Worm (Caenorhabditis elegans): ENCODE results near the gene lntl-1.

The lntl-1 gene

DNA sequence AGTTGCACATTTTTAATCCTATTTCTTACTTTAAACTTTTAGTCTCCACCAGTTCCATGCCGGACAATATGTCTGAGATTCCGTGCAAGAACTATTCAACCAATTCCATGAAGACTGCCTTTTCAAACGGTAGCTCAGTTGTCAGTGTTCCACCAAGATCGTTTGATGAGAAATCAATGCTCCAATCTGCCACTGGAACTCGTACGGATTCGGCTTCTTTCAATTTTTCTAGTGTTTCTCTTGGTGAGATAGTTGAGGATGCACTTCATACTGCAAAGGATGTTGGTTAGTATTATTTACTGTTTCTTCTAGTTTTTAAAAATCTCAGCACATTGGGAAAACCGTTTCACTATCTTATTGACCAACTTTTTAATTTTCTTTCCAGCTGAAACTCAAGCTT lies 7.3 kb downstream of the lntl-1 start:
- TF ChIP-seq Y56A3A.18 (GFP tag; IDR thresholded peaks at IDR 0.05): no peak
- TF ChIP-seq sea-2 (GFP tag; IDR thresholded peaks at IDR 0.05): no peak
- TF ChIP-seq chd-7 (tag; optimal IDR thresholded peaks at IDR 0.05): no peak
- TF ChIP-seq attf-3 (GFP tag; conservative IDR thresholded peaks at IDR 0.05): no peak
- no peak for TF ChIP-seq attf-6 (GFP tag; IDR thresholded peaks at IDR 0.05)
- TF ChIP-seq unc-62 (GFP tag; optimal IDR thresholded peaks at IDR 0.05): no peak
- TF ChIP-seq lag-1 (GFP tag; IDR thresholded peaks at IDR 0.05): no peak
- no peak for TF ChIP-seq hmg-20 (GFP tag; IDR thresholded peaks at IDR 0.05)
- no peak for TF ChIP-seq F57A8.1 (GFP tag; optimal IDR thresholded peaks at IDR 0.05)
- no peak for TF ChIP-seq nhr-179 (tag; optimal IDR thresholded peaks at IDR 0.05)
- TF ChIP-seq snpc-3.4 (tag; optimal IDR thresholded peaks at IDR 0.05): no peak

DNA sequence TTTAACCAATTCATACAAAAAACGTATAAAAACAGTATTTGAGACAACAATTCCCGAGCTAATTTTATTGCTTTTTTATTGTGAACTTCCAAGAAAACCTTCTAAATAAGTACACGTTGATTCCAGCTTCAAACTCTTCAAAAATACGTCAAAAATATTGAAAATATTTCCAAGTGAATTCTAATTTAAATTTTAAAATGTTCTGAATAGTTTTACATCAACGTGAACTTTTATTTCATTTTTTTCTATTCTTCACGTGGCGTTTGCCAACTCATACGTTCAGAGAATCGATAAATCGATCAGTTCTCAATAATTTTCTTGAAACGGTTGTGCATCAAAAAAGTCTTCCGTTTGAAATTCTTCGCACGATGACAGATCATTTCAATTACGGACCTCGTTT lies 9.7 kb downstream of the lntl-1 start, which contains the start of gene C31H1.1:
C31H1.1 (plus strand) TSS at position 301 of the 400 bp plus-strand sequence.
- no peak for TF ChIP-seq ztf-6 (GFP tag; IDR thresholded peaks at IDR 0.05)
- no peak for TF ChIP-seq ceh-40 (GFP tag; IDR thresholded peaks at IDR 0.05)
- no peak for TF ChIP-seq madf-6 (GFP tag; IDR thresholded peaks at IDR 0.05)
- TF ChIP-seq egl-44 (GFP tag; IDR thresholded peaks at IDR 0.05): no peak
- TF ChIP-seq nfya-2 (GFP tag; IDR thresholded peaks at IDR 0.05): no peak

DNA sequence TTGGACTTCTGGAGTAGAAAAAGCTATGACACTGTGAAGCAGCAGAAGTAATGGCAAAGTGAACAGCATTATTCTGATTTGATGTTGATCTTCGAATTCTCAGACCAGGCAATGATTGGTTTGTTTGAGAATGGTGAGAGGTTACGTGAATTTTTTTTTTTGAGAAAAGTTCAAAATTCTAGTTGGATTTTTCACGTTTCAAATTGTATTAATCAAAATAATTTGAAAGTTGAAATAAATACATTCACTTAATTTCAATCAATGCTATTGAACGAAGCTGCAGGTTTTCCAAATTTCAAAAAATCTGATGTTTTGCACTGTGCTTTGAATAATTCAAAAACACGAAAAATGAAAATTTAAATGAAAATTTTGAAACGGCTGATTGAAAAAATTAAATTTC lies 10.2 kb downstream of the lntl-1 start, which contains the start of gene C31H1.5:
C31H1.5 (minus strand) TSS at position 101 of the 400 bp plus-strand sequence.
- TF ChIP-seq aptf-2 (GFP tag; conservative IDR thresholded peaks at IDR 0.05) (no peak), F37B4.10 (GFP tag; IDR thresholded peaks at IDR 0.05) (no peak), ceh-100 (GFP tag; IDR thresholded peaks at IDR 0.05) (no peak), fkh-3 (tag; optimal IDR thresholded peaks at IDR 0.05) (no peak), ceh-91 (GFP tag; IDR thresholded peaks at IDR 0.05) (no peak), B0336.3 (GFP tag; IDR thresholded peaks at IDR 0.05) (no peak), him-1 (tag; optimal IDR thresholded peaks at IDR 0.05) (no peak), attf-5 (GFP tag; optimal IDR thresholded peaks at IDR 0.05) (no peak), ztf-6 (GFP tag; IDR thresholded peaks at IDR 0.05) (no peak), ekl-4 (GFP tag; IDR thresholded peaks at IDR 0.05) (no peak), F57C9.4 (tag; optimal IDR thresholded peaks at IDR 0.05) (no peak), snpc-1.3 (tag; optimal IDR thresholded peaks at IDR 0.05; ENCODE audit: insufficient read depth) (no peak), sdz-38 (tag; optimal IDR thresholded peaks at IDR 0.05) (no peak), K12H6.12 (tag; optimal IDR thresholded peaks at IDR 0.05) (no peak), nhr-80 (tag; optimal IDR thresholded peaks at IDR 0.05) (no peak), ztf-25 (GFP tag; IDR thresholded peaks at IDR 0.05) (no peak), lsl-1 (GFP tag; optimal IDR thresholded peaks at IDR 0.05) (no peak), pbrm-1 (GFP tag; IDR thresholded peaks at IDR 0.05) (no peak), ceh-40 (GFP tag; IDR thresholded peaks at IDR 0.05) (no peak)

DNA sequence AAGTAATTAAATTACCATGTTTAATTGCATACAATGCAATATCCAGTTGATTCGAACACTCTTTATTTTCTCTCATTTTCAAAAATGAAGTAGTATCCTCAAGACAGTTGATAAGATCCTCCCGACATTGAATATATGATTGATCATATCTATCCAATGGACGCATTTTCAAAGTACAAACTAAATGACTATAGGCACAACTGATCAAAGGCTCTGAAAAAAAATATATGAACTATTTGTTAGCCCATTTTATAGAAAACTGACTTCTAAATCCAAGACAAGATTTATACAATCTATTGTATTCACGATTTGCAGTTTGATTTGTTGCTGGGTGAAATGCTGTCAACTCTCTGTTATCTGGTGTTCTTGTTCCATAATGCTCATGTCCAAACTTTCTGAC lies 11.4 kb downstream of the lntl-1 start:
- TF ChIP-seq attf-5 (GFP tag; optimal IDR thresholded peaks at IDR 0.05): no peak
- TF ChIP-seq xnd-1 (tag; optimal IDR thresholded peaks at IDR 0.05): no peak
- no peak for TF ChIP-seq atf-7 (tag; optimal IDR thresholded peaks at IDR 0.05)
- TF ChIP-seq zfh-2 (GFP tag; conservative IDR thresholded peaks at IDR 0.05): no peak
- no peak for TF ChIP-seq ekl-4 (GFP tag; IDR thresholded peaks at IDR 0.05)
- no peak for TF ChIP-seq zim-3 (tag; optimal IDR thresholded peaks at IDR 0.05)
- TF ChIP-seq mel-28 (tag; optimal IDR thresholded peaks at IDR 0.05; ENCODE audit: borderline replicate concordance): no peak
- no peak for TF ChIP-seq F57A8.1 (GFP tag; optimal IDR thresholded peaks at IDR 0.05)
- TF ChIP-seq hsf-1 (GFP tag; IDR thresholded peaks at IDR 0.05): no peak
- TF ChIP-seq nhr-120 (GFP tag; IDR thresholded peaks at IDR 0.05): no peak
- no peak for TF ChIP-seq madf-3 (GFP tag; IDR thresholded peaks at IDR 0.05)
- TF ChIP-seq ztf-26 (tag; optimal IDR thresholded peaks at IDR 0.05): no peak
- TF ChIP-seq T26A5.8 (tag; optimal IDR thresholded peaks at IDR 0.05): no peak
- no peak for TF ChIP-seq ceh-27 (GFP tag; optimal IDR thresholded peaks at IDR 0.05)
- TF ChIP-seq hmg-1.2 (GFP tag; IDR thresholded peaks at IDR 0.05): no peak
- TF ChIP-seq dpl-1 (GFP tag; optimal IDR thresholded peaks at IDR 0.05): no peak
- TF ChIP-seq somi-1 (GFP tag; optimal IDR thresholded peaks at IDR 0.05): no peak
